Worm (Caenorhabditis elegans) whole organism, L1 larva: ENCODE measurements around the gene C55A6.1.

ENCODE experiments used
- aly-2 ChIP-seq: fragments of 150-350 bp; optimal IDR thresholded peaks from 2 replicates; lab custom pipeline; 2014; ENCODE audit warnings: missing biosample characterization, missing genetic modification characterization
- blmp-1 ChIP-seq: fragments of 150-350 bp; optimal IDR thresholded peaks from 2 replicates; lab custom pipeline; 2014; ENCODE audit warnings: missing biosample characterization, missing genetic modification characterization
- dpl-1 ChIP-seq, 3 experiments: fragments of 150-350 bp in 2 of 3; sonication (generic microtip) in 1 of 3; optimal IDR thresholded peaks; 2 replicates each; lab custom pipeline; 2014 to 2017; ENCODE audit warnings: missing biosample characterization in 3 of 3, missing genetic modification characterization in 3 of 3, missing genetic modification reagents in 3 of 3
- efl-1 ChIP-seq, 4 experiments: fragments of 150-350 bp; optimal IDR thresholded peaks in 3 of 4; peaks in 1 of 4; 1 replicate in 1 of 4; 2 replicates in 3 of 4; lab custom pipeline; 2014; ENCODE audit warnings: missing biosample characterization in 2 of 4, missing genetic modification characterization in 2 of 4, missing genetic modification reagents in 2 of 4
- ets-5 ChIP-seq: fragments of 200-800 bp; sonication (Bioruptor generic); IDR thresholded peaks from 2 replicates; pipeline ENCODE4 v1.3.6; 2022; ENCODE audit warnings: missing genetic modification characterization, missing compliant biosample characterization
- hpl-2 ChIP-seq: fragments of 150-350 bp; optimal IDR thresholded peaks from 2 replicates; lab custom pipeline; 2014; ENCODE audit warnings: missing biosample characterization, missing genetic modification reagents, missing genetic modification characterization
- jun-1 ChIP-seq: fragments of 150-350 bp; optimal IDR thresholded peaks from 2 replicates; lab custom pipeline; 2014; ENCODE audit warnings: missing biosample characterization, missing genetic modification reagents, missing genetic modification characterization
- lin-14 ChIP-seq: fragments of 200-800 bp; sonication (Bioruptor generic); optimal IDR thresholded peaks from 2 replicates; lab custom pipeline; 2018; ENCODE audit warnings: mild to moderate bottlenecking, missing genetic modification characterization, moderate library complexity, missing compliant biosample characterization
- mdl-1 ChIP-seq, 2 experiments: fragments of 150-350 bp; optimal IDR thresholded peaks; 2 replicates each; lab custom pipeline; 2014 to 2017; ENCODE audit warnings: missing biosample characterization in 2 of 2, missing genetic modification characterization in 2 of 2, inconsistent platforms in 1 of 2
- nhr-76 ChIP-seq: sonication (generic microtip); optimal IDR thresholded peaks from 2 replicates; lab custom pipeline; 2017; ENCODE audit warnings: missing biosample characterization, missing genetic modification characterization
- nhr-84 ChIP-seq: sonication (generic microtip); optimal IDR thresholded peaks from 2 replicates; lab custom pipeline; 2017; ENCODE audit warnings: missing biosample characterization, missing genetic modification characterization
- nhr-85 ChIP-seq: sonication (generic microtip); peaks from one replicate; lab custom pipeline; 2016; ENCODE audit warnings: missing genetic modification characterization, inconsistent platforms, missing compliant biosample characterization
- nhr-90 ChIP-seq: sonication (generic microtip); optimal IDR thresholded peaks from 2 replicates; lab custom pipeline; 2016; ENCODE audit warnings: mild to moderate bottlenecking, missing genetic modification characterization, missing compliant biosample characterization; ENCODE audit not compliant: poor library complexity
- snu-23 ChIP-seq: sonication (generic microtip); optimal IDR thresholded peaks from 2 replicates; lab custom pipeline; 2016; ENCODE audit warnings: missing genetic modification characterization, missing compliant biosample characterization
- ztf-4 ChIP-seq: fragments of 150-350 bp; optimal IDR thresholded peaks from 2 replicates; lab custom pipeline; 2014; ENCODE audit warnings: missing biosample characterization, missing genetic modification characterization

Gene C55A6.1

DNA sequence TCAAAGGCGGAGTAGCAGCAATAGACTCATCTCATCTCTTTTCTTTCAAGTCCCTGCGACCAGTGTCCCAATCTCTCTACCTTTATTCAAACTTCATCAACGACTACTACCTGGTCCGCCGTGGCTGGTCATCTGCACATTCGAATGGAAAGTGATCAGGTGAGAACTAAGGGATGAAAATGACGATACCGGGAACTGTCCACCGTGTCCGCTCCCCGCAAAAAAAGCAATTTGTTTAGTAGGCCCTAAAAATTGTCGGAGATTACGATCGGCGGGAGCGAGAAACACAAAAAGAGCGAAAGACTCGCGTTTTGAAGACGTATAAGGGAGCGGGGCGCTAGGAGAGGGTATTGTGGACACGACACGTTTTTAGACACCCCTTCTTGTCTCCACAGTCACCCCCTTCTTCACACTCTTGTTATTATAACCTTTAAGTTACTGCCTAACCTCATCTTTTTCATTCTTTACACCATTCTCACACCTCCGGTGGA lies 41.8 kb downstream of the C55A6.1 start, which contains the start of gene zipt-16:
Gene zipt-16, plus strand, starts transcription at position 51 of the 491 bp plus-strand sequence.
- TF ChIP-seq hpl-2 (GFP tag; lab: Kevin White, UChicago), result no peak
- no peak for TF ChIP-seq ets-5 (GFP tag; lab: Robert Waterston, UW)
- TF ChIP-seq mdl-1 (tag; optimal IDR thresholded peaks at IDR 0.05; lab: Kevin White, UChicago), result no peak
- TF ChIP-seq snu-23 (GFP tag; lab: Kevin White, UChicago), result no peak
- TF ChIP-seq jun-1 (tag; lab: Kevin White, UChicago), result no peak
- peak; percentile 19 for TF ChIP-seq lin-14
- peak; percentile 12 for TF ChIP-seq blmp-1 (tag; lab: Kevin White, UChicago)
- TF ChIP-seq nhr-85, result peak; percentile 60
- no peak for TF ChIP-seq nhr-76

DNA sequence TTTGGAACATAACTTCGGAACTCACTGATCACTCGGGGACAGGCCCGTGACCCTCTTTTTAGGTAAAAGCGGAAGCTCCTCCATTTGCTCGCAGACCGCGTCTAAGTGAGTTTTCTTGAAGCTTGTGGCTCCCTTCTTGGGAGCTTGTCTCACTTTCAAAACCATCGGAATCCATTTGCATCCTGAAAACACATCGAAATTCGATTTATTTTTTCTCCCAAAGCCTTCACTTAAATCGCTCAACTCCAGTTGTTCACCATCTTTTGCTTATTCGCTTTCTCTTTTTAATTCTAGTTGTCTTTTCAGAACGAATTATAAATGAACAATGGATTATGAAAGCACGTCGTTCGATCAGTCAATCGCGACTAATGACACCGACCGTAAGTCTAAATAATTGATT lies 45.5 kb downstream of the C55A6.1 start, which contains the start of gene T11F9.1:
Gene T11F9.1, plus strand, starts transcription at position 301 of the 400 bp plus-strand sequence.
- TF ChIP-seq dpl-1 (GFP tag; optimal IDR thresholded peaks at IDR 0.05; lab: Kevin White, UChicago) (no peak), nhr-85 (no peak), lin-14 (peak; percentile 51), efl-1 (optimal IDR thresholded peaks at IDR 0.05; lab: Kevin White, UChicago) (no peak), efl-1 (GFP tag; optimal IDR thresholded peaks at IDR 0.05 in 1 of 2; lab: Kevin White, UChicago) (no peak), nhr-84 (tag; lab: Kevin White, UChicago) (no peak), nhr-90 (tag; lab: Kevin White, UChicago) (no peak), snu-23 (GFP tag; lab: Kevin White, UChicago) (no peak), ztf-4 (tag; lab: Kevin White, UChicago) (no peak)

DNA sequence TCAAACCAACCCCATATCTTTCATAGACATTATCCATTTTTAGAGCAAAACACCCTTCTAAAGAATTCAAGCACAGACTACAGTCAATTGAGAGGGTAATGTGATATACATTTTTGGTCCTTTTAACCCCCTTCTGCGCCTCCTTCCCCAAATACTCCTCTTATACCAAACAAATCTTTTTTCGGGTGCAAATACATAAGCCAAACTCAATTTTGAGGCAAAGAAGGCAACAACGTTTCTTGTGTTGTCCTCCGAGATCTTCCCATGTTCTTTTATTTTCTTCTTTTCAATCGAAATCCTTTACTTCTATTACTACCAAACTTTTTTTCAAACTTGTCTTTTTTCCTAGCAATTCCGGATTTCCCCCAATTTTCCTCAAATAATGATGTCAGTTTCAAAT lies 49.9 kb downstream of the C55A6.1 start:
- TF ChIP-seq lin-14 (peak; percentile 44), aly-2 (tag; lab: Kevin White, UChicago) (no peak)
